Worm (Caenorhabditis elegans) whole organism, L4/young adult: Measurements from ENCODE around the gene F20C5.5.

Source experiments
- W03F9.2 ChIP-seq: fragments of 150-350 bp; optimal IDR thresholded peaks from 2 replicates; lab custom pipeline; 2014; ENCODE audit warnings: missing biosample characterization, missing genetic modification characterization
- dao-5 ChIP-seq: sonication (generic microtip); optimal IDR thresholded peaks from 2 replicates; lab custom pipeline; 2016; ENCODE audit warnings: missing genotype, missing genetic modification characterization, moderate library complexity, missing compliant biosample characterization
- him-1 ChIP-seq: sonication (generic microtip); optimal IDR thresholded peaks from 2 replicates; lab custom pipeline; 2016; ENCODE audit warnings: missing genotype, missing genetic modification reagents, missing genetic modification characterization, missing compliant biosample characterization

Gene F20C5.5

DNA sequence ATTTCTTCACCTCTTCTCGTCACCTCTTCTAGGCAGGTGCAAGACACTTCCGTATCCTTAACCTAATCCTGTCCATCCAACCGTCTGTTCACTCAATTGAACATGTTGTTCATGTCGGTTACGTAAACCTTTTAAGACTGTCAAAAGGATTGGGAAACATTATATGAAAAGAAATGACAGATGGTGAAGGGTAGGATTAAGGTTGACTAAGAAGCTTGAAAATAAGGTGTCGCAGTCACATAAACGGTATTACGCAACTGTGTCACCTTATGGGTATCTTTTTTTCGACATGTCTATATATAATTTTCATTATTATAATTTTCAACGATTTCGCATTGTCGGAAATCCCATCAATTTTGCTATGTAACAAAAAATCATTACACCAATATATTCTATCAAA is 46.6 kb downstream of the F20C5.5 start:
- TF ChIP-seq dao-5 (tag; lab: Kevin White, UChicago) (no peak), W03F9.2 (tag; lab: Kevin White, UChicago) (no peak), him-1 (tag; lab: Kevin White, UChicago) (no peak)

ce11 chrIV:8718153-8718552 is 51.3 kb downstream of the F20C5.5 start, which contains the start of gene H23L24.1:
Gene H23L24.1, plus strand, starts transcription at chrIV:8718453.
- TF ChIP-seq him-1 (tag; lab: Kevin White, UChicago), result no peak
- TF ChIP-seq W03F9.2 (tag; lab: Kevin White, UChicago), result no peak
- TF ChIP-seq dao-5 (tag; lab: Kevin White, UChicago), result no peak
